Worm (Caenorhabditis elegans) whole organism, L3 larva: Measurements from ENCODE around the gene srw-62.

ENCODE experiments used
- R02D3.7 ChIP-seq: fragments of 150-350 bp; optimal IDR thresholded peaks from 2 replicates; lab custom pipeline; 2014; ENCODE audit warnings: missing biosample characterization, missing genetic modification characterization
- ZK546.5 ChIP-seq: sonication (generic microtip); optimal IDR thresholded peaks from 2 replicates; lab custom pipeline; 2017; ENCODE audit warnings: missing biosample characterization, missing genetic modification characterization
- ama-1 ChIP-seq: fragments of 150-350 bp; optimal IDR thresholded peaks from 2 replicates; lab custom pipeline; 2018
- ceh-16 ChIP-seq: sonication (generic microtip); optimal IDR thresholded peaks from 2 replicates; lab custom pipeline; 2017; ENCODE audit warnings: missing biosample characterization, missing genetic modification characterization
- ceh-28 ChIP-seq: fragments of 150-350 bp; optimal IDR thresholded peaks from 2 replicates; lab custom pipeline; 2014; ENCODE audit warnings: missing biosample characterization, missing genetic modification reagents, missing genetic modification characterization
- daf-12 ChIP-seq: fragments of 150-350 bp; optimal IDR thresholded peaks from 2 replicates; lab custom pipeline; 2014; ENCODE audit warnings: missing biosample characterization, missing genetic modification reagents, missing genetic modification characterization
- egl-27 ChIP-seq: sonication (generic microtip); optimal IDR thresholded peaks from 4 replicates; lab custom pipeline; 2017; ENCODE audit warnings: missing biosample characterization, missing genetic modification reagents, missing genetic modification characterization
- egl-5 ChIP-seq: fragments of 150-350 bp; optimal IDR thresholded peaks from 2 replicates; lab custom pipeline; 2017; ENCODE audit warnings: missing biosample characterization, missing genetic modification reagents, missing genetic modification characterization, inconsistent platforms
- elt-1 ChIP-seq: fragments of 150-350 bp; optimal IDR thresholded peaks from 2 replicates; lab custom pipeline; 2014; ENCODE audit warnings: missing biosample characterization, missing genetic modification characterization
- elt-2 ChIP-seq: sonication (generic microtip); optimal IDR thresholded peaks from 2 replicates; lab custom pipeline; 2016; ENCODE audit warnings: missing genetic modification reagents, mild to moderate bottlenecking, missing genetic modification characterization, missing compliant biosample characterization
- elt-3 ChIP-seq, 3 experiments: fragments of 150-350 bp in 1 of 3; sonication (generic microtip) in 2 of 3; optimal IDR thresholded peaks; 2 replicates in 2 of 3; 4 replicates in 1 of 3; lab custom pipeline; 2014 to 2017; ENCODE audit warnings: missing biosample characterization in 3 of 3, missing genetic modification characterization in 3 of 3
- eor-1 ChIP-seq, 2 experiments: fragments of 150-350 bp; optimal IDR thresholded peaks; 2 replicates each; lab custom pipeline; 2014 to 2018; ENCODE audit warnings: missing biosample characterization in 2 of 2, missing genetic modification characterization in 2 of 2
- fkh-2 ChIP-seq: fragments of 150-350 bp; optimal IDR thresholded peaks from 2 replicates; lab custom pipeline; 2014; ENCODE audit warnings: missing biosample characterization, missing genetic modification reagents, missing genetic modification characterization
- fos-1 ChIP-seq: fragments of 150-350 bp; optimal IDR thresholded peaks from 2 replicates; lab custom pipeline; 2014; ENCODE audit warnings: missing biosample characterization, missing genetic modification characterization
- hmg-11 ChIP-seq: sonication (generic microtip); optimal IDR thresholded peaks from 2 replicates; lab custom pipeline; 2016; ENCODE audit warnings: missing genetic modification characterization, missing compliant biosample characterization
- jun-1 ChIP-seq: fragments of 150-350 bp; optimal IDR thresholded peaks from 2 replicates; lab custom pipeline; 2014; ENCODE audit warnings: missing biosample characterization, missing genetic modification reagents, missing genetic modification characterization
- lin-15B ChIP-seq: fragments of 150-350 bp; optimal IDR thresholded peaks from 2 replicates; lab custom pipeline; 2014; ENCODE audit warnings: missing biosample characterization, missing genetic modification characterization
- lin-39 ChIP-seq: fragments of 150-350 bp; optimal IDR thresholded peaks from 2 replicates; lab custom pipeline; 2018; ENCODE audit warnings: missing biosample characterization, missing genetic modification reagents, missing genetic modification characterization
- lsy-12 ChIP-seq: sonication (generic microtip); optimal IDR thresholded peaks from 2 replicates; lab custom pipeline; 2016; ENCODE audit warnings: mild to moderate bottlenecking, missing genetic modification characterization, missing compliant biosample characterization
- mdl-1 ChIP-seq: fragments of 150-350 bp; optimal IDR thresholded peaks from 2 replicates; lab custom pipeline; 2014; ENCODE audit warnings: missing biosample characterization, missing genetic modification characterization
- mml-1 ChIP-seq: fragments of 150-350 bp; sonication (generic microtip); optimal IDR thresholded peaks from 3 replicates; lab custom pipeline; 2014; ENCODE audit warnings: missing biosample characterization, missing genetic modification characterization
- nfya-1 ChIP-seq: sonication (generic microtip); optimal IDR thresholded peaks from 2 replicates; lab custom pipeline; 2017; ENCODE audit warnings: missing genetic modification characterization, mild to moderate bottlenecking, missing compliant biosample characterization, antibody characterized with exemption, moderate library complexity; ENCODE audit not compliant: insufficient read depth
- nhr-11 ChIP-seq: fragments of 150-350 bp; optimal IDR thresholded peaks from 2 replicates; lab custom pipeline; 2014; ENCODE audit warnings: missing biosample characterization, missing genetic modification characterization
- nhr-12 ChIP-seq: fragments of 150-350 bp; optimal IDR thresholded peaks from 2 replicates; lab custom pipeline; 2014; ENCODE audit warnings: missing biosample characterization, missing genetic modification characterization
- nhr-237 ChIP-seq: fragments of 150-350 bp; optimal IDR thresholded peaks from 2 replicates; lab custom pipeline; 2014; ENCODE audit warnings: missing biosample characterization, missing genetic modification characterization
- nhr-25 ChIP-seq: sonication (generic microtip); optimal IDR thresholded peaks from 2 replicates; lab custom pipeline; 2017; ENCODE audit warnings: missing biosample characterization, missing genetic modification characterization
- nhr-28 ChIP-seq: fragments of 150-350 bp; optimal IDR thresholded peaks from 2 replicates; lab custom pipeline; 2014; ENCODE audit warnings: missing biosample characterization, missing genetic modification characterization
- nhr-43 ChIP-seq: sonication (generic microtip); optimal IDR thresholded peaks from 2 replicates; lab custom pipeline; 2016; ENCODE audit warnings: mild to moderate bottlenecking, missing genetic modification characterization, missing compliant biosample characterization; ENCODE audit not compliant: poor library complexity, severe bottlenecking
- nhr-67 ChIP-seq: fragments of 150-350 bp; optimal IDR thresholded peaks from 2 replicates; lab custom pipeline; 2014; ENCODE audit warnings: missing biosample characterization, missing genetic modification characterization
- nhr-77 ChIP-seq: fragments of 150-350 bp; optimal IDR thresholded peaks from 2 replicates; lab custom pipeline; 2014; ENCODE audit warnings: missing biosample characterization, missing genetic modification characterization
- pha-4 ChIP-seq: fragments of 150-350 bp; optimal IDR thresholded peaks from 2 replicates; lab custom pipeline; 2014; ENCODE audit warnings: missing biosample characterization, missing genetic modification reagents, missing genetic modification characterization
- pqm-1 ChIP-seq: fragments of 150-350 bp; optimal IDR thresholded peaks from 2 replicates; lab custom pipeline; 2017; ENCODE audit warnings: missing biosample characterization, missing genetic modification characterization, inconsistent platforms
- sea-2 ChIP-seq: fragments of 150-350 bp; sonication (generic microtip); optimal IDR thresholded peaks from 4 replicates; lab custom pipeline; 2014; ENCODE audit warnings: missing biosample characterization, missing genetic modification reagents, missing genetic modification characterization
- snpc-4 ChIP-seq: fragments of 150-350 bp; optimal IDR thresholded peaks from 2 replicates; lab custom pipeline; 2014; ENCODE audit warnings: missing biosample characterization, missing genetic modification characterization
- tbx-2 ChIP-seq: sonication (generic microtip); optimal IDR thresholded peaks from 2 replicates; lab custom pipeline; 2016; ENCODE audit warnings: mild to moderate bottlenecking, missing genetic modification characterization, missing compliant biosample characterization
- unc-39 ChIP-seq: sonication (generic microtip); optimal IDR thresholded peaks from 4 replicates; lab custom pipeline; 2017; ENCODE audit warnings: missing biosample characterization, missing genetic modification characterization
- unc-62 ChIP-seq: fragments of 150-350 bp; sonication (generic microtip); optimal IDR thresholded peaks from 4 replicates; lab custom pipeline; 2014; ENCODE audit warnings: missing biosample characterization, missing genetic modification reagents, missing genetic modification characterization
- zag-1 ChIP-seq: fragments of 150-350 bp; optimal IDR thresholded peaks from 2 replicates; lab custom pipeline; 2014; ENCODE audit warnings: missing biosample characterization, missing genetic modification characterization
- ztf-11 ChIP-seq: fragments of 150-350 bp; optimal IDR thresholded peaks from 2 replicates; lab custom pipeline; 2014; ENCODE audit warnings: missing biosample characterization, missing genetic modification characterization
- ztf-4 ChIP-seq: fragments of 150-350 bp; optimal IDR thresholded peaks from 2 replicates; lab custom pipeline; 2014; ENCODE audit warnings: missing biosample characterization, missing genetic modification characterization

srw-62 gene

ce11 chrII:7863480-7864125, 38.4 kb downstream of the srw-62 start:
- no peak for TF ChIP-seq ztf-4 (tag; lab: Kevin White, UChicago)
- TF ChIP-seq fos-1 (tag; lab: Kevin White, UChicago): no peak
- TF ChIP-seq lin-15B (tag; lab: Kevin White, UChicago): peak; percentile 48
- TF ChIP-seq nfya-1 (tag; lab: Kevin White, UChicago): no peak

DNA sequence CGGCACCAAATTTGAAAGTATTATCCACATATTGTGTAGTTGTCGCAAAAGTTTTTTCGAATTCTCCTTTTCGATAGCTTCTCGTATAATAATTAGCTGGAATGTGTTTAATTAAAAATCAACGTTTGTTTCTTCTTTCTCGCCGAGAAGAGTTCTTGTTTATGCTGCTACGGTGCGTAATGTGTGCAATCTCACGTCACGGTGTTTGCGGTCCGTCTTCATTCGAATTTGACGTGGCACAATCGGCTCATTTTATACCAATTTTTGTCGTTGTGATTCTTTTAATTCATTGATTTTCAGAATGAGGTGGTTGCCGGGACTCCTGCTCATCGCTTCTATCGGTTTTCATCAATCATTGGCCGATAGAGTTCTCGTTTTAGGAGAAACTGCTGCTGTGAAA, 39.0 kb downstream of the srw-62 start, which contains the start of gene ostb-1:
ostb-1 (plus strand) TSS at position 301 of the 400 bp plus-strand sequence.
- TF ChIP-seq egl-5 (tag; lab: Kevin White, UChicago) (no peak), nfya-1 (tag; lab: Kevin White, UChicago) (peak; percentile 81), ZK546.5 (tag; lab: Kevin White, UChicago) (no peak), tbx-2 (tag; lab: Kevin White, UChicago) (no peak), elt-3 (tag; optimal IDR thresholded peaks at IDR 0.05; lab: Kevin White, UChicago) (no peak), elt-2 (no peak), pha-4 (tag; lab: Kevin White, UChicago) (peak; percentile 56), daf-12 (tag; lab: Kevin White, UChicago) (no peak)

DNA sequence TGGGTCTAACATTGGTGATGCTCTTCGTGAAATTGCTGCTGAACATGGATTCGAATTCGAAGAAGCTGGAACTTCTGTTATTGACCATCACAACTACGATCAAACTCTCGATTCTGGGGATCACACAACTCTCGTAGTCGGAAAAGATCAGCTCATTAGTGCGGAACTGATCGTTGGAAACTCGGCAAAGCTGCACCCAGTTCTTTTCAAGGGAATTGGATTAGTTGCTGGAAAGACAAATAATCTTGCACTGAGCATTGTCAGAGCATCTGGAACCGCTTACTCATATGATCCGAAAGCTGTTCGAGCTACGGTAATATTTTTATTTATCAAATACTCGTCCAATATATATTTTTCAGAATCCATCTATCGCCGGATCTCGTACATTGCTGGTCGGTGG, 39.7 kb downstream of the srw-62 start:
- TF ChIP-seq nhr-67 (tag; lab: Kevin White, UChicago) (no peak), R02D3.7 (tag; lab: Kevin White, UChicago) (no peak), lin-15B (tag; lab: Kevin White, UChicago) (no peak), nhr-237 (tag; lab: Kevin White, UChicago) (no peak), unc-39 (tag; lab: Kevin White, UChicago) (no peak), nhr-28 (tag; lab: Kevin White, UChicago) (no peak), elt-1 (tag; lab: Kevin White, UChicago) (no peak), ceh-28 (no peak), ceh-16 (tag; lab: Kevin White, UChicago) (no peak), egl-27 (tag; lab: Kevin White, UChicago) (no peak), fkh-2 (no peak), pqm-1 (tag; lab: Kevin White, UChicago) (no peak), nhr-25 (tag; lab: Kevin White, UChicago) (no peak), egl-5 (tag; lab: Kevin White, UChicago) (no peak), nhr-43 (no peak), unc-62 (GFP tag; lab: Kevin White, UChicago) (no peak), fos-1 (tag; lab: Kevin White, UChicago) (no peak), snpc-4 (tag; lab: Kevin White, UChicago) (no peak)

ce11 chrII:7866081-7866480, 40.9 kb downstream of the srw-62 start:
- TF ChIP-seq pqm-1 (tag; lab: Kevin White, UChicago) (no peak), nfya-1 (tag; lab: Kevin White, UChicago) (no peak), fkh-2 (no peak), nhr-43 (no peak), ceh-16 (tag; lab: Kevin White, UChicago) (no peak), ama-1 (lab: Kevin White, UChicago) (no peak), lsy-12 (no peak), nhr-67 (tag; lab: Kevin White, UChicago) (no peak), ztf-11 (no peak), ZK546.5 (tag; lab: Kevin White, UChicago) (no peak), lin-39 (tag; lab: Kevin White, UChicago) (no peak)
- TF ChIP-seq, all 47 proteins: peak for 0

- TF ChIP-seq elt-1 (tag; lab: Kevin White, UChicago): no peak
- peak; percentile 1 for TF ChIP-seq elt-2
- TF ChIP-seq mml-1 (tag; lab: Kevin White, UChicago): no peak
Observed at ce11 chrII:7870062-7870461, 44.9 kb downstream of the srw-62 start, which contains the start of gene ztf-17. Gene ztf-17 (minus strand): TSS chrII:7870162.

DNA sequence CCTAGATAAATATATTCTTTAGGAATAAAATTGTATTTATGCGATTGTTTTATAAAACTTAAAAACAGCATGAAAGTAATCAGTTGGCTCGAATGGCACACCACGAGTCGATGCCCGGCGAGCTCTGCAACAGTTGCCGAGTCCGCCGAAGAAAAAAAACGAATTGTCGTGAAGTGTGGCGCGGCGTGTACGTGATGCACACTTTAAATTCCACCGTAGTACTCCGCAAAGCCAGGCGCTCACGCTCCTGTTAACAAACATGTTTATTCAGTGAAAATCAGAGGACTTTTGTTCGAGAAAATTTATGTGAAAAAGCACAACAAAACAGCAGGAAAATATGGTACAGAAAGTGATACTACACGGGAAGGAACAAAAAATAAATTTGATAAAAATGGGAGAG, 45.4 kb downstream of the srw-62 start:
- TF ChIP-seq ceh-28 (no peak), hmg-11 (tag; lab: Kevin White, UChicago) (no peak), nhr-237 (tag; lab: Kevin White, UChicago) (no peak), ztf-4 (tag; lab: Kevin White, UChicago) (no peak), tbx-2 (tag; lab: Kevin White, UChicago) (no peak), eor-1 (tag; optimal IDR thresholded peaks at IDR 0.05; lab: Kevin White, UChicago) (no peak), nhr-77 (tag; lab: Kevin White, UChicago) (no peak), pqm-1 (tag; lab: Kevin White, UChicago) (peak; percentile 5), mdl-1 (tag; lab: Kevin White, UChicago) (no peak), sea-2 (no peak), nhr-12 (tag; lab: Kevin White, UChicago) (no peak), ceh-16 (tag; lab: Kevin White, UChicago) (no peak), nfya-1 (tag; lab: Kevin White, UChicago) (peak; percentile 79), elt-3 (tag; optimal IDR thresholded peaks at IDR 0.05; lab: Kevin White, UChicago) (no peak), elt-2 (no peak), fkh-2 (no peak), zag-1 (tag; lab: Kevin White, UChicago) (no peak), egl-5 (tag; lab: Kevin White, UChicago) (peak; percentile 40), nhr-11 (tag; lab: Kevin White, UChicago) (no peak), nhr-28 (tag; lab: Kevin White, UChicago) (no peak), unc-62 (GFP tag; lab: Kevin White, UChicago) (no peak), jun-1 (no peak)
